Worm (Caenorhabditis elegans) whole organism, early embryonic: ENCODE measurements around the gene srh-213.

Source experiments
- B0310.2 ChIP-seq: sonication (generic microtip); optimal IDR thresholded peaks from 2 replicates; lab custom pipeline; 2016; ENCODE audit warnings: mild to moderate bottlenecking, missing genetic modification characterization, missing compliant biosample characterization
- aly-1 ChIP-seq: sonication (generic microtip); optimal IDR thresholded peaks from 2 replicates; lab custom pipeline; 2016; ENCODE audit warnings: missing genetic modification characterization, missing compliant biosample characterization
- ama-1 ChIP-seq: fragments of 150-350 bp; optimal IDR thresholded peaks from 2 replicates; lab custom pipeline; 2014
- ceh-36 ChIP-seq: sonication (generic microtip); optimal IDR thresholded peaks from 2 replicates; lab custom pipeline; 2016; ENCODE audit warnings: missing genetic modification characterization, inconsistent platforms, missing compliant biosample characterization
- flt-1 ChIP-seq: fragments of 200-800 bp; sonication (Bioruptor generic); IDR thresholded peaks from 2 replicates; pipeline ENCODE4 v1.3.6; 2022; ENCODE audit warnings: missing genetic modification characterization, missing compliant biosample characterization
- hmg-4 ChIP-seq: fragments of 200-800 bp; sonication (Bioruptor generic); optimal IDR thresholded peaks from 2 replicates; lab custom pipeline; 2018; ENCODE audit warnings: mild to moderate bottlenecking, missing genetic modification characterization, missing compliant biosample characterization
- hnd-1 ChIP-seq: sonication (generic microtip); optimal IDR thresholded peaks from 2 replicates; lab custom pipeline; 2016; ENCODE audit warnings: missing genetic modification characterization, missing compliant biosample characterization
- scrt-1 ChIP-seq: fragments of 200-800 bp; sonication (Bioruptor generic); IDR thresholded peaks from 2 replicates; pipeline ENCODE4 v1.3.6; 2022; ENCODE audit warnings: missing genetic modification characterization, missing compliant biosample characterization
- tra-4 ChIP-seq: sonication (generic microtip); optimal IDR thresholded peaks from 2 replicates; lab custom pipeline; 2017; ENCODE audit warnings: missing genetic modification characterization, missing compliant biosample characterization

DNA sequence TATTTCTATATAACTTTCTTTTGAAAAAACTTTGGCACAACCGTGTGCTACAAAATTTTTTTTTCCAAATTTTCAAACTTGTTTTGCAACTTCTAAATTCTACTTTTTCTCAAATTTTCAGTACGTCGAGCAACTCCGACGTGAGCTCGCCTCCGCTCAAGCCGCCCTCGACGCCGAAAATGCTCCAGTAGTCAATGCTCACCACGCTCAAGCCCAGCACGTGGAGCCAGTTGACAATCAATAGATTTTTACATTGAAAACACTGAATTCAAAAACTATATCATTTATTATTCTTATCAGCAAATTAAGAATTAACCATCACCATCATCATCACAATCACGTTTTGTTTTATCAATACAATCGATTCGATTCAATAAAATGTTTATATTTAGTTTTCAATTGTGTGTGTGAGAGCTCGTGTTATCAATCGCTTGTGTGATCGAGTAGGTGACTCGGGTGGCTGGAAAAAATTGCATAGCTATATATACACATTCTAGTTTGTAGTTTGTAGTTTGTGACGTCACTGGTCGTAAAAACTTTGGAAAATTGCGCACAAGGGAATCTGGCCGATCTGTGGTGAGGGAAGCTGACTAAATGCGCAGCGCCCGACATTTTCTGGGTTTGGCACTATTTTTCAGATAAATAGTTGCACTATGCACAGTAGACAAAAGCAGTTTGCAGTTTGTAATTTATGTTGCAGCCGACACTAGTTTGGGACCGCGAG lies 39.6 kb upstream of the srh-213 start:
- TF ChIP-seq ceh-36: no peak
- TF ChIP-seq tra-4 (tag; lab: Kevin White, UChicago): no peak
- no peak for TF ChIP-seq B0310.2
- TF ChIP-seq hmg-4 (GFP tag; lab: Kevin White, UChicago): no peak
- no peak for TF ChIP-seq ama-1 (lab: Kevin White, UChicago)
- no peak for TF ChIP-seq scrt-1 (GFP tag; lab: Robert Waterston, UW)
- TF ChIP-seq aly-1 (tag; lab: Kevin White, UChicago): no peak
- no peak for TF ChIP-seq flt-1 (GFP tag; lab: Robert Waterston, UW)
- TF ChIP-seq hnd-1 (tag; lab: Kevin White, UChicago): no peak
